Worm (Caenorhabditis elegans) whole organism, young adult: Measurements from ENCODE around the gene F15A8.1.

Experiments used
- F22D6.2 ChIP-seq: sonication (generic microtip); optimal IDR thresholded peaks from 2 replicates; lab custom pipeline; 2016; ENCODE audit warnings: mild to moderate bottlenecking, missing genetic modification characterization, missing compliant biosample characterization
- F52B5.7 ChIP-seq: sonication (generic microtip); optimal IDR thresholded peaks from 2 replicates; lab custom pipeline; 2016; ENCODE audit warnings: mild to moderate bottlenecking, missing genetic modification characterization, missing compliant biosample characterization
- K12H6.12 ChIP-seq: fragments of 200-800 bp; sonication (Bioruptor generic); optimal IDR thresholded peaks from 2 replicates; lab custom pipeline; 2018; ENCODE audit warnings: mild to moderate bottlenecking, missing genetic modification characterization, missing compliant biosample characterization
- ama-1 ChIP-seq, 3 experiments: fragments of 150-350 bp in 1 of 3; sonication (generic microtip) in 2 of 3; optimal IDR thresholded peaks; 2 replicates each; lab custom pipeline; 2014 to 2018; ENCODE audit warnings: missing biosample characterization in 2 of 3, missing genetic modification characterization in 2 of 3, missing genetic modification reagents in 2 of 3
- cebp-2 ChIP-seq: fragments of 200-800 bp; sonication (Bioruptor generic); IDR thresholded peaks from 2 replicates; pipeline ENCODE4 v1.3.6; 2022; ENCODE audit warnings: missing genetic modification characterization, missing compliant biosample characterization
- ceh-27 ChIP-seq: fragments of 200-800 bp; sonication (Bioruptor generic); optimal IDR thresholded peaks from 2 replicates; lab custom pipeline; 2018; ENCODE audit warnings: mild to moderate bottlenecking, missing genetic modification characterization, moderate library complexity, missing compliant biosample characterization
- gei-17 ChIP-seq: fragments of 200-800 bp; sonication (Bioruptor generic); optimal IDR thresholded peaks from 2 replicates; lab custom pipeline; 2018; ENCODE audit warnings: mild to moderate bottlenecking, missing genetic modification characterization, missing compliant biosample characterization
- him-1 ChIP-seq: sonication (generic microtip); optimal IDR thresholded peaks from 2 replicates; lab custom pipeline; 2016; ENCODE audit warnings: missing genotype, missing genetic modification reagents, missing genetic modification characterization, missing compliant biosample characterization
- mxl-1 ChIP-seq: sonication (generic microtip); optimal IDR thresholded peaks from 2 replicates; lab custom pipeline; 2016; ENCODE audit warnings: missing genetic modification characterization, missing compliant biosample characterization
- unc-62 ChIP-seq: fragments of 150-350 bp; optimal IDR thresholded peaks from 2 replicates; lab custom pipeline; 2014; ENCODE audit warnings: missing biosample characterization, missing genetic modification reagents, missing genetic modification characterization
- ztf-6 ChIP-seq: fragments of 200-800 bp; sonication (Bioruptor generic); IDR thresholded peaks from 2 replicates; pipeline ENCODE4 v1.3.6; 2022; ENCODE audit warnings: missing genetic modification reagents, missing genetic modification characterization, missing compliant biosample characterization

ce11 chrX:4484072-4484471 lies 43.3 kb downstream of the F15A8.1 start:
- TF ChIP-seq F52B5.7 (tag; lab: Kevin White, UChicago) (no peak), ceh-27 (no peak), ama-1 (optimal IDR thresholded peaks at IDR 0.05; lab: Kevin White, UChicago) (no peak), ama-1 (GFP tag; optimal IDR thresholded peaks at IDR 0.05; lab: Kevin White, UChicago) (no peak), gei-17 (no peak), F22D6.2 (no peak), him-1 (tag; lab: Kevin White, UChicago) (no peak), mxl-1 (tag; lab: Kevin White, UChicago) (no peak), unc-62 (GFP tag; lab: Kevin White, UChicago) (no peak), ztf-6 (GFP tag; lab: Robert Waterston, UW) (no peak), K12H6.12 (no peak), cebp-2 (GFP tag; lab: Robert Waterston, UW) (no peak)
